Worm (Caenorhabditis elegans) whole organism, L2 larva: ENCODE results near the gene srbc-84.

ENCODE experiments used
- ZK546.5 ChIP-seq: sonication (generic microtip); optimal IDR thresholded peaks from 2 replicates; lab custom pipeline; 2017; ENCODE audit warnings: missing biosample characterization, missing genetic modification characterization
- aly-2 ChIP-seq: fragments of 150-350 bp; optimal IDR thresholded peaks from 2 replicates; lab custom pipeline; 2014; ENCODE audit warnings: missing biosample characterization, missing genetic modification characterization
- gmeb-1 ChIP-seq: fragments of 150-350 bp; optimal IDR thresholded peaks from 2 replicates; lab custom pipeline; 2014; ENCODE audit warnings: missing biosample characterization, missing genetic modification characterization
- mab-5 ChIP-seq: fragments of 150-350 bp; optimal IDR thresholded peaks from 2 replicates; lab custom pipeline; 2014; ENCODE audit warnings: missing biosample characterization, missing genetic modification characterization
- nhr-237 ChIP-seq: fragments of 150-350 bp; optimal IDR thresholded peaks from 2 replicates; lab custom pipeline; 2014; ENCODE audit warnings: missing biosample characterization, missing genetic modification characterization
- nhr-6 ChIP-seq: fragments of 150-350 bp; optimal IDR thresholded peaks from 2 replicates; lab custom pipeline; 2014; ENCODE audit warnings: missing biosample characterization, missing genetic modification characterization
- snpc-4 ChIP-seq: fragments of 150-350 bp; optimal IDR thresholded peaks from 2 replicates; lab custom pipeline; 2014; ENCODE audit warnings: missing biosample characterization, missing genetic modification characterization
- unc-39 ChIP-seq: fragments of 150-350 bp; optimal IDR thresholded peaks from 2 replicates; lab custom pipeline; 2014; ENCODE audit warnings: missing biosample characterization, missing genetic modification characterization
- unc-62 ChIP-seq: fragments of 150-350 bp; optimal IDR thresholded peaks from 2 replicates; lab custom pipeline; 2014; ENCODE audit warnings: missing biosample characterization, missing genetic modification reagents, missing genetic modification characterization
- zag-1 ChIP-seq: fragments of 150-350 bp; optimal IDR thresholded peaks from 2 replicates; lab custom pipeline; 2014; ENCODE audit warnings: missing biosample characterization, missing genetic modification characterization
- ztf-11 ChIP-seq: sonication (generic microtip); optimal IDR thresholded peaks from 2 replicates; lab custom pipeline; 2017; ENCODE audit warnings: missing biosample characterization, missing genetic modification characterization

- TF ChIP-seq aly-2 (tag; lab: Kevin White, UChicago) (no peak), nhr-6 (tag; lab: Kevin White, UChicago) (no peak), snpc-4 (tag; lab: Kevin White, UChicago) (no peak), zag-1 (tag; lab: Kevin White, UChicago) (no peak), nhr-237 (tag; lab: Kevin White, UChicago) (no peak), unc-62 (GFP tag; lab: Kevin White, UChicago) (no peak), ztf-11 (tag; lab: Kevin White, UChicago) (no peak), ZK546.5 (tag; lab: Kevin White, UChicago) (no peak), unc-39 (tag; lab: Kevin White, UChicago) (no peak), gmeb-1 (tag; lab: Kevin White, UChicago) (no peak), mab-5 (tag; lab: Kevin White, UChicago) (no peak)
Observed at ce11 chrV:16308343-16308742, 9.6 kb downstream of the srbc-84 start.
